Worm (Caenorhabditis elegans) whole organism, L2 larva: ENCODE results near the gene F11D11.12.

ENCODE experiments used
- C34F6.9 ChIP-seq: fragments of 150-350 bp; optimal IDR thresholded peaks from 2 replicates; lab custom pipeline; 2014; ENCODE audit warnings: missing biosample characterization, missing genetic modification characterization
- aly-2 ChIP-seq: fragments of 150-350 bp; optimal IDR thresholded peaks from 2 replicates; lab custom pipeline; 2014; ENCODE audit warnings: missing biosample characterization, missing genetic modification characterization
- blmp-1 ChIP-seq: sonication (generic microtip); optimal IDR thresholded peaks from 2 replicates; lab custom pipeline; 2017; ENCODE audit warnings: missing genetic modification characterization, mild to moderate bottlenecking, missing compliant biosample characterization, antibody characterized with exemption, moderate library complexity; ENCODE audit not compliant: insufficient read depth
- unc-39 ChIP-seq: fragments of 150-350 bp; optimal IDR thresholded peaks from 2 replicates; lab custom pipeline; 2014; ENCODE audit warnings: missing biosample characterization, missing genetic modification characterization
- zag-1 ChIP-seq: fragments of 150-350 bp; optimal IDR thresholded peaks from 2 replicates; lab custom pipeline; 2014; ENCODE audit warnings: missing biosample characterization, missing genetic modification characterization

DNA sequence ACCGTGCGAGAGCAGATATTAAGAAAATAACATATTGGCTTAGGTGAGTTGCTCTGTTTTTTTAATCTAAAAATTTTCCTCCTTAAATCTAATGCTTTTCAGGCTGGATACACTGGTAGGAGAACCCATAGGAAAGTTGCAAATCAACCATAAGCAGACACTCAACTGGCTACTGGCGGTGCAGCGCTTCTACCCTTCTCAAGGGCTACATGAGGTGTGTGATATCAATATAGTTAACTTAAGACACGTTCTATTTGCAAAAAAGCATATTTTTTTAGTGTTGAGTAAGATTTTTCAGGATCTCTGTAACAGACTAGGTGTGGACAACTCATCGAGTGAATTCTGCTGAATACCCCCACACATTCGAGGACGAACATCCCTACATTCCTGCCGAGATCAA lies 42.5 kb downstream of the F11D11.12 start:
- TF ChIP-seq zag-1 (no peak), aly-2 (tag; lab: Kevin White, UChicago) (no peak), unc-39 (tag; lab: Kevin White, UChicago) (no peak), C34F6.9 (no peak), blmp-1 (tag; lab: Kevin White, UChicago) (no peak)
